Worm (Caenorhabditis elegans) whole organism, L3 larva: ENCODE measurements around the gene lido-8.

ENCODE experiments used
- R02D3.7 ChIP-seq: fragments of 150-350 bp; optimal IDR thresholded peaks from 2 replicates; lab custom pipeline; 2014; ENCODE audit warnings: missing biosample characterization, missing genetic modification characterization
- ZK546.5 ChIP-seq: sonication (generic microtip); optimal IDR thresholded peaks from 2 replicates; lab custom pipeline; 2017; ENCODE audit warnings: missing biosample characterization, missing genetic modification characterization
- aly-2 ChIP-seq: fragments of 150-350 bp; optimal IDR thresholded peaks from 2 replicates; lab custom pipeline; 2014; ENCODE audit warnings: missing biosample characterization, missing genetic modification characterization
- ceh-16 ChIP-seq: sonication (generic microtip); optimal IDR thresholded peaks from 2 replicates; lab custom pipeline; 2017; ENCODE audit warnings: missing biosample characterization, missing genetic modification characterization
- ceh-28 ChIP-seq: fragments of 150-350 bp; optimal IDR thresholded peaks from 2 replicates; lab custom pipeline; 2014; ENCODE audit warnings: missing biosample characterization, missing genetic modification reagents, missing genetic modification characterization
- ceh-82 ChIP-seq: fragments of 150-350 bp; optimal IDR thresholded peaks from 2 replicates; lab custom pipeline; 2014; ENCODE audit warnings: missing biosample characterization, missing genetic modification characterization
- daf-12 ChIP-seq: fragments of 150-350 bp; optimal IDR thresholded peaks from 2 replicates; lab custom pipeline; 2014; ENCODE audit warnings: missing biosample characterization, missing genetic modification reagents, missing genetic modification characterization
- egl-27 ChIP-seq: sonication (generic microtip); optimal IDR thresholded peaks from 4 replicates; lab custom pipeline; 2017; ENCODE audit warnings: missing biosample characterization, missing genetic modification reagents, missing genetic modification characterization
- egl-5 ChIP-seq: fragments of 150-350 bp; optimal IDR thresholded peaks from 2 replicates; lab custom pipeline; 2017; ENCODE audit warnings: missing biosample characterization, missing genetic modification reagents, missing genetic modification characterization, inconsistent platforms
- elt-1 ChIP-seq: fragments of 150-350 bp; optimal IDR thresholded peaks from 2 replicates; lab custom pipeline; 2014; ENCODE audit warnings: missing biosample characterization, missing genetic modification characterization
- elt-3 ChIP-seq, 3 experiments: fragments of 150-350 bp in 1 of 3; sonication (generic microtip) in 2 of 3; optimal IDR thresholded peaks; 2 replicates in 2 of 3; 4 replicates in 1 of 3; lab custom pipeline; 2014 to 2017; ENCODE audit warnings: missing biosample characterization in 3 of 3, missing genetic modification characterization in 3 of 3
- fkh-10 ChIP-seq: sonication (generic microtip); optimal IDR thresholded peaks from 2 replicates; lab custom pipeline; 2017; ENCODE audit warnings: missing biosample characterization, missing genetic modification reagents, missing genetic modification characterization
- fkh-2 ChIP-seq: fragments of 150-350 bp; optimal IDR thresholded peaks from 2 replicates; lab custom pipeline; 2014; ENCODE audit warnings: missing biosample characterization, missing genetic modification reagents, missing genetic modification characterization
- hmg-11 ChIP-seq: sonication (generic microtip); optimal IDR thresholded peaks from 2 replicates; lab custom pipeline; 2016; ENCODE audit warnings: missing genetic modification characterization, missing compliant biosample characterization
- jun-1 ChIP-seq: fragments of 150-350 bp; optimal IDR thresholded peaks from 2 replicates; lab custom pipeline; 2014; ENCODE audit warnings: missing biosample characterization, missing genetic modification reagents, missing genetic modification characterization
- lin-39 ChIP-seq: fragments of 150-350 bp; optimal IDR thresholded peaks from 2 replicates; lab custom pipeline; 2018; ENCODE audit warnings: missing biosample characterization, missing genetic modification reagents, missing genetic modification characterization
- lsy-12 ChIP-seq: sonication (generic microtip); optimal IDR thresholded peaks from 2 replicates; lab custom pipeline; 2016; ENCODE audit warnings: mild to moderate bottlenecking, missing genetic modification characterization, missing compliant biosample characterization
- mdl-1 ChIP-seq: fragments of 150-350 bp; optimal IDR thresholded peaks from 2 replicates; lab custom pipeline; 2014; ENCODE audit warnings: missing biosample characterization, missing genetic modification characterization
- mml-1 ChIP-seq: fragments of 150-350 bp; sonication (generic microtip); optimal IDR thresholded peaks from 3 replicates; lab custom pipeline; 2014; ENCODE audit warnings: missing biosample characterization, missing genetic modification characterization
- nfya-1 ChIP-seq: sonication (generic microtip); optimal IDR thresholded peaks from 2 replicates; lab custom pipeline; 2017; ENCODE audit warnings: missing genetic modification characterization, mild to moderate bottlenecking, missing compliant biosample characterization, antibody characterized with exemption, moderate library complexity; ENCODE audit not compliant: insufficient read depth
- nhr-11 ChIP-seq: fragments of 150-350 bp; optimal IDR thresholded peaks from 2 replicates; lab custom pipeline; 2014; ENCODE audit warnings: missing biosample characterization, missing genetic modification characterization
- nhr-12 ChIP-seq: fragments of 150-350 bp; optimal IDR thresholded peaks from 2 replicates; lab custom pipeline; 2014; ENCODE audit warnings: missing biosample characterization, missing genetic modification characterization
- nhr-237 ChIP-seq: fragments of 150-350 bp; optimal IDR thresholded peaks from 2 replicates; lab custom pipeline; 2014; ENCODE audit warnings: missing biosample characterization, missing genetic modification characterization
- nhr-25 ChIP-seq: sonication (generic microtip); optimal IDR thresholded peaks from 2 replicates; lab custom pipeline; 2017; ENCODE audit warnings: missing biosample characterization, missing genetic modification characterization
- nhr-28 ChIP-seq: fragments of 150-350 bp; optimal IDR thresholded peaks from 2 replicates; lab custom pipeline; 2014; ENCODE audit warnings: missing biosample characterization, missing genetic modification characterization
- nhr-43 ChIP-seq: sonication (generic microtip); optimal IDR thresholded peaks from 2 replicates; lab custom pipeline; 2016; ENCODE audit warnings: mild to moderate bottlenecking, missing genetic modification characterization, missing compliant biosample characterization; ENCODE audit not compliant: poor library complexity, severe bottlenecking
- nhr-67 ChIP-seq: fragments of 150-350 bp; optimal IDR thresholded peaks from 2 replicates; lab custom pipeline; 2014; ENCODE audit warnings: missing biosample characterization, missing genetic modification characterization
- nhr-76 ChIP-seq: fragments of 150-350 bp; sonication (generic microtip); optimal IDR thresholded peaks from 5 replicates; lab custom pipeline; 2014; ENCODE audit warnings: missing biosample characterization, missing genetic modification characterization
- nhr-77 ChIP-seq: fragments of 150-350 bp; optimal IDR thresholded peaks from 2 replicates; lab custom pipeline; 2014; ENCODE audit warnings: missing biosample characterization, missing genetic modification characterization
- pha-4 ChIP-seq: fragments of 150-350 bp; optimal IDR thresholded peaks from 2 replicates; lab custom pipeline; 2014; ENCODE audit warnings: missing biosample characterization, missing genetic modification reagents, missing genetic modification characterization
- sea-2 ChIP-seq: fragments of 150-350 bp; sonication (generic microtip); optimal IDR thresholded peaks from 4 replicates; lab custom pipeline; 2014; ENCODE audit warnings: missing biosample characterization, missing genetic modification reagents, missing genetic modification characterization
- snpc-4 ChIP-seq: fragments of 150-350 bp; optimal IDR thresholded peaks from 2 replicates; lab custom pipeline; 2014; ENCODE audit warnings: missing biosample characterization, missing genetic modification characterization
- tbx-2 ChIP-seq: sonication (generic microtip); optimal IDR thresholded peaks from 2 replicates; lab custom pipeline; 2016; ENCODE audit warnings: mild to moderate bottlenecking, missing genetic modification characterization, missing compliant biosample characterization
- unc-39 ChIP-seq: sonication (generic microtip); optimal IDR thresholded peaks from 4 replicates; lab custom pipeline; 2017; ENCODE audit warnings: missing biosample characterization, missing genetic modification characterization
- unc-62 ChIP-seq: fragments of 150-350 bp; sonication (generic microtip); optimal IDR thresholded peaks from 4 replicates; lab custom pipeline; 2014; ENCODE audit warnings: missing biosample characterization, missing genetic modification reagents, missing genetic modification characterization
- zag-1 ChIP-seq: fragments of 150-350 bp; optimal IDR thresholded peaks from 2 replicates; lab custom pipeline; 2014; ENCODE audit warnings: missing biosample characterization, missing genetic modification characterization
- ztf-11 ChIP-seq: fragments of 150-350 bp; optimal IDR thresholded peaks from 2 replicates; lab custom pipeline; 2014; ENCODE audit warnings: missing biosample characterization, missing genetic modification characterization
- ztf-4 ChIP-seq: fragments of 150-350 bp; optimal IDR thresholded peaks from 2 replicates; lab custom pipeline; 2014; ENCODE audit warnings: missing biosample characterization, missing genetic modification characterization

The lido-8 gene

DNA sequence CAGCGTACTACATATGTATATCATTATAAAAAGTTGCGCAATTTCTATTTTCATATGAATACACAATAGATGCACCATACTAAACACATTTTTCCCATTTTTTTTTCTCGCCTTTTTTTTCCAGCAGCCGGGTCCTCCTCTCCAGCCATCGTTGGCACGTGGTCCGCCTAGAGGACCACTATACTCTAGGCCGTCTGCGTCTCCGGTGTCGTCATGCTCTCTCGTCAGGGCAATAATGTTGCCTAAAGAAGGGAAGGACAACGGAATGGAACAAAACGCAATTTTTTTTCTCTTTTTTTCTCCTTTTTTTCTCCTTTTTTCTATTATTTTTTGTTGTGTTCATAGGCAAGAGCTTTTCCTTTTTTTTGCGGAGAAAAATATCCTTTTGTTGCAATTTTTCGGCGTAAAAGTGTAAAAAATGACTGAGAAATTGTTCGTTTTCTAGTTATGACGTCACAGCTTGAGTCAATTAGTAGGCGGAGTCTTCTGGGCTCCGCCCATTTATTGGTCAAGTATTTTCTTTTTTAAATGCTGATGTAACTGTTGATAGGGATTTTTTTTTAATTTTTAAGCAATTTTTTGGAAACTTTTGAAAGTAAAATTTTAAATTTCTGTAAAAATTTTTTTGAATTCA lies 34.2 kb upstream of the lido-8 start (continued):
- TF ChIP-seq nhr-77 (tag; lab: Kevin White, UChicago) (no peak), fkh-10 (GFP tag; lab: Kevin White, UChicago) (peak; percentile 77)

DNA sequence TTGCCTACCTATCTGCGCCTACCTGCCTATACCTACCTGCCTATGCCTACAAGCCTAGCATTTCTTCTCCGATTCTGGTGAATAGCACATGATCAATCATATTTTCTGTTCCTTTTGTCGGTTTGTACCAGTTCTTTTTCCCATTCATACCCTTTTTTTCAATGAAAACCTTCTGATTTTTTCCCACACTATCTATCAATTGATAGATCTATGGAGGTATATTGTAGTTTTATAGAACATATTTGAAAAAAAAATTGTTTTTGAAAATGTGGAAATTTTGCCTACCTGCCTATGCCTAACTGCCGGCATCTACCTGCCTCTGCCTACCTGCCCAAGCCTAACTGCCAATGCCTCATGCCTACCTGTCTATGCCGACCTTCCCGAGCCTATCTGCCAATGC lies 33.2 kb upstream of the lido-8 start:
- TF ChIP-seq egl-27 (tag; lab: Kevin White, UChicago), result no peak
- no peak for TF ChIP-seq nhr-67
- TF ChIP-seq nhr-77 (tag; lab: Kevin White, UChicago), result no peak
- TF ChIP-seq unc-39 (tag; lab: Kevin White, UChicago), result no peak
- TF ChIP-seq ceh-28 (tag; lab: Kevin White, UChicago), result no peak
- no peak for TF ChIP-seq nhr-12 (tag; lab: Kevin White, UChicago)
- no peak for TF ChIP-seq mml-1 (tag; lab: Kevin White, UChicago)
- no peak for TF ChIP-seq lin-39
- TF ChIP-seq fkh-2, result no peak
- no peak for TF ChIP-seq daf-12 (tag; lab: Kevin White, UChicago)
- TF ChIP-seq nhr-25 (tag; lab: Kevin White, UChicago), result no peak
- TF ChIP-seq, all 47 proteins: peak for 0

DNA sequence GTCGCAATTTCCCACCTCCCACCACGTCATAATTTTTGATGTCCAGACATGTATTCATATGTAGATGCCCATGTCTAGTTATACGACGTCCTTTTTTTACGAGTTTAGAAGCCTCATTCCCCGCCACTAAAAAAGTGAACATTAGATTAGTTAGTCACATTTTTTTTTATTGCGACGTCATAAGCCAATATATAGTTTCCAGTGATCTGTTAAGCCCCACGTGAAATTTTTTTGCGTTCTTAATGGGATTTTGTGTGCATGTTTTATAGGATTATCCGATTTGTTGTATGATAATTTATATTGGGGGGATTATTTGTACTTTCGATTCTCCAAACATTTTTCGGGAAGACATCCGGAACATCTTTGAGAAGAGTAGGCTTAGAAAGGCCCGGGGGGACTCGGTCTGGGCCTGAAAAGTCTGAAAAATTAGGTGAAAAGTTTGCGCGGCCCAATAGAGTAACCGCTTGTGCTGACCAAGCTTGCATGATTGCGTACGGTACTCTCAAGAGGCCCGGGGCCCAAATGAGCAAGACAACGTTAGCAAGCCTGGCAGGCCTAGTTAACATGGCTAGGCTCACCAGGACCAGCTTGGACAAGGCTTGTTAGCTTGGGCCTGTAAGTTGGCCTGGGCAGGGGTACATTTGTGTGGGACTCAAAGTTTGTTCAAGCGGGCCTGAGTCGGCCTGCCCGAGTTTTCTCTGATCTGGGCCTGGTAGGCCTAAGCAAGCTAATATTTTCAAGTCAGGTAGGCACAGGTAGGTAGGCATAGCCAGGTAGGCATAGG lies 31.4 kb upstream of the lido-8 start:
- TF ChIP-seq fkh-10 (GFP tag; lab: Kevin White, UChicago) (no peak), ceh-82 (tag; lab: Kevin White, UChicago) (no peak)

DNA sequence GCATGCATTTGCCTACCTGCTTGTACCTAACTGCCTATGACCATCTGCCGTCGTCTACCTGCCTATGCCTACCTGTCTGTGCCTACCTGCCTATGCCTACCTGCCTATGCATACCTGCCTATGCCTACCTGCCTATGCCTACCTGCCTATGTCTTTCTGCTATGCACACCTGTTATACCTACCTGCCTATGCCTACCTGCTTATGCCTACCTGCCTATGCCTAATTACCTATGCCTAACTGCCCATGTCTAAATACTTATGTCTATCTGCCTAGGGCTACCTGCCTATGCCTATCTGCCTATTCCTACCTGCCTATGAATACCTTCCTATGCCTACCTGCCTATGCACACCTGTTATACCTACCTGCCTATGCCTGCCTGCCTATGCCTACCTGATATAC lies 30.5 kb upstream of the lido-8 start:
- TF ChIP-seq ceh-28 (tag; lab: Kevin White, UChicago), result no peak
- no peak for TF ChIP-seq elt-1 (tag; lab: Kevin White, UChicago)
- no peak for TF ChIP-seq jun-1
- TF ChIP-seq hmg-11 (tag; lab: Kevin White, UChicago), result no peak
- TF ChIP-seq nhr-237 (tag; lab: Kevin White, UChicago), result no peak
- no peak for TF ChIP-seq snpc-4 (tag; lab: Kevin White, UChicago)

DNA sequence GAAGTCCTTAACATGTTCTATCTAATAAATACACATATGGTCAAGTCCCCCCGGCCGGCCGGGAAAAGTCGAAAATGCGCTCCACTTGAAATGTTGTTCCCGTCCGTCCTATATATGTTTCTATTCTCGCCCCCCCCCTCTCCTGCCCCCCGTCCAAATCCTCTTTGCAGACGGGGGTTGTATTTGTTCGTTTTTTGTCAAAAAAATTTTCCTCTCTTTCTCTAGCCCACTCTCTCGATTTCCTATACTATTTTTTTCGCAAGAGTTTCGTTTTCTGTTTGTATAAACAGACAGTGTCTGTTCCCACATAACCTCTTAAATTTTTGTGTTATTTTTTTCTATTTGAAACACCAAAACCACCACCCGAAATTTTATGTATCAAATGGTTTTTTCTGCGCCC lies 29.8 kb upstream of the lido-8 start:
- TF ChIP-seq pha-4 (tag; lab: Kevin White, UChicago) (peak; percentile 95), nfya-1 (peak; percentile 10), nhr-77 (tag; lab: Kevin White, UChicago) (no peak), daf-12 (tag; lab: Kevin White, UChicago) (no peak), zag-1 (no peak), ztf-4 (no peak), ceh-82 (tag; lab: Kevin White, UChicago) (no peak)
- TF ChIP-seq, all 47 proteins: peak for 2

DNA sequence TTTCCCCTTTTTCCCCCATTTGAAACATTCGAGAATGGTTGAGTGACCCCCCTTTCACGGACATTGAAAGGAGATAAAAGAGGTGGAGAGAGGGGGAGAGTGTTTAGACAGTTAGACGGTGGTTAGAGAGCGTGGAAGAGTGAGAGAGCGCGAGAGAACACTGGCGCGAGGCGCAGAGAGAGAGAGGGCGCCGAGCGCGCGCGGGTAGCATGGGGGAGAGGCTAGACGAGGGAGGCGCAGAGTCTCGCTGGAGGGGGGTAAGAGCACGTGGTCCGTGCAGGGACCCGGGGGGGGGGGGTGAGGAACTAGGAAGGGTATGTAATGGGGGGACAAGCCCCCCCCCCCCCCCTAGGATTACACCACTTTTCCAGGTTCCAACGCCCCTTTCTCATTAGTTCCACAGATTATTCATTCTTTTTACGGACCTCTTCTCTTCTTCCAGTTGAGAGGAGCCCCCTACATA lies 22.9 kb upstream of the lido-8 start:
- TF ChIP-seq lsy-12 (tag; lab: Kevin White, UChicago) (peak; percentile 95), nhr-76 (tag; lab: Kevin White, UChicago) (no peak), nhr-28 (tag; lab: Kevin White, UChicago) (no peak), ztf-11 (tag; lab: Kevin White, UChicago) (no peak), hmg-11 (tag; lab: Kevin White, UChicago) (peak; percentile 81), lin-39 (peak; percentile 99), nhr-12 (tag; lab: Kevin White, UChicago) (no peak), unc-62 (peak; percentile 78), aly-2 (tag; lab: Kevin White, UChicago) (no peak), ZK546.5 (tag; lab: Kevin White, UChicago) (no peak), fkh-10 (GFP tag; lab: Kevin White, UChicago) (peak; percentile 69), pha-4 (tag; lab: Kevin White, UChicago) (peak; percentile 97), fkh-2 (no peak), egl-27 (tag; lab: Kevin White, UChicago) (peak; percentile 87), jun-1 (peak; percentile 98), nhr-43 (peak; percentile 93), unc-39 (tag; lab: Kevin White, UChicago) (no peak), elt-1 (tag; lab: Kevin White, UChicago) (peak; percentile 84), nhr-67 (no peak), ceh-16 (tag; lab: Kevin White, UChicago) (no peak), elt-3 (tag; optimal IDR thresholded peaks at IDR 0.05; lab: Kevin White, UChicago) (peak in 2 of 3 experiments; percentile 1 to 37), ceh-28 (tag; lab: Kevin White, UChicago) (peak; percentile 90), tbx-2 (peak; percentile 82), ceh-82 (tag; lab: Kevin White, UChicago) (peak; percentile 87), mdl-1 (tag; lab: Kevin White, UChicago) (peak; percentile 98), nhr-77 (tag; lab: Kevin White, UChicago) (no peak), nhr-11 (tag; lab: Kevin White, UChicago) (peak; percentile 81), egl-5 (tag; lab: Kevin White, UChicago) (peak; percentile 74), sea-2 (GFP tag; lab: Kevin White, UChicago) (peak; percentile 7), ztf-4 (no peak), R02D3.7 (peak; percentile 78)
